Fruit fly (Drosophila melanogaster) whole organism, embryonic: ENCODE data around the gene CG18428.
A peak's percentile ranks its signal among the peaks of the same experiment; 100 is the strongest.

Experiments
- Awh ChIP-seq: fragments of 200-800 bp; sonication (Bioruptor generic); IDR thresholded peaks from 2 replicates; pipeline ENCODE4, ENCODE4 v1.3.6; 2022; ENCODE audit warnings: missing biosample characterization, missing genetic modification characterization
- B-H2 ChIP-seq: fragments of 200-800 bp; sonication (Bioruptor generic); optimal IDR thresholded peaks from 2 replicates; lab custom pipeline; 2018; ENCODE audit warnings: missing biosample characterization, mild to moderate bottlenecking, missing genetic modification characterization
- Blimp-1 ChIP-seq: fragments of 200-800 bp; sonication (Bioruptor generic); optimal IDR thresholded peaks from 3 replicates; lab custom pipeline; 2018; ENCODE audit warnings: missing biosample characterization, missing genetic modification characterization, mild to moderate bottlenecking, moderate library complexity, missing genetic modification reagents
- CG10366 ChIP-seq: fragments of 200-800 bp; sonication (Bioruptor generic); IDR thresholded peaks from 2 replicates; pipeline ENCODE4 v1.3.6; 2022; ENCODE audit warnings: missing biosample characterization, missing genetic modification characterization
- CG10565 ChIP-seq: fragments of 200-800 bp; sonication (Bioruptor generic); optimal IDR thresholded peaks from 3 replicates; lab custom pipeline; 2016; ENCODE audit warnings: missing biosample characterization, mild to moderate bottlenecking, missing genetic modification characterization
- CG11093 ChIP-seq: fragments of 200-800 bp; sonication (Bioruptor generic); IDR thresholded peaks from 3 replicates; pipeline ENCODE4 v1.3.6; 2022; ENCODE audit warnings: missing biosample characterization, missing genetic modification characterization
- CG12071 ChIP-seq: fragments of 200-800 bp; sonication (Bioruptor generic); optimal IDR thresholded peaks from 3 replicates; lab custom pipeline; 2018; ENCODE audit warnings: missing biosample characterization, mild to moderate bottlenecking, missing genetic modification characterization
- CG14014 ChIP-seq: fragments of 200-800 bp; sonication (Bioruptor generic); IDR thresholded peaks from 2 replicates; pipeline ENCODE4 v1.3.6; 2022; ENCODE audit warnings: missing biosample characterization, missing genetic modification characterization
- CG1647 ChIP-seq: fragments of 200-800 bp; sonication (Bioruptor generic); optimal IDR thresholded peaks from 3 replicates; lab custom pipeline; 2016; ENCODE audit warnings: missing biosample characterization, missing genetic modification characterization
- CG17186 ChIP-seq: fragments of 200-800 bp; sonication (Bioruptor generic); optimal IDR thresholded peaks from 3 replicates; lab custom pipeline; 2017; ENCODE audit warnings: missing biosample characterization, missing genetic modification reagents, missing genetic modification characterization
- CG17568 ChIP-seq: fragments of 200-800 bp; sonication (Bioruptor generic); optimal IDR thresholded peaks from 2 replicates; lab custom pipeline; 2018; ENCODE audit warnings: missing biosample characterization, mild to moderate bottlenecking, missing genetic modification characterization, moderate library complexity
- CG2202 ChIP-seq: fragments of 200-800 bp; sonication (Bioruptor generic); optimal IDR thresholded peaks from 2 replicates; lab custom pipeline; 2018; ENCODE audit warnings: missing biosample characterization, mild to moderate bottlenecking, missing genetic modification characterization
- CG3281 ChIP-seq: fragments of 200-800 bp; sonication (Bioruptor generic); optimal IDR thresholded peaks from 3 replicates; lab custom pipeline; 2017; ENCODE audit warnings: missing biosample characterization, mild to moderate bottlenecking, missing genetic modification characterization
- CG33557 ChIP-seq: fragments of 200-800 bp; sonication (Bioruptor generic); optimal IDR thresholded peaks from 2 replicates; lab custom pipeline; 2019; ENCODE audit warnings: missing biosample characterization, mild to moderate bottlenecking, missing genetic modification characterization, moderate library complexity
- CG4424 ChIP-seq: fragments of 200-800 bp; sonication (Bioruptor generic); optimal IDR thresholded peaks from 3 replicates; lab custom pipeline; 2016; ENCODE audit warnings: missing biosample characterization, missing genetic modification characterization
- CG6272 ChIP-seq: fragments of 200-800 bp; sonication (Bioruptor generic); IDR thresholded peaks from 2 replicates; pipeline ENCODE4 v1.3.6; 2022; ENCODE audit warnings: missing biosample characterization, missing genetic modification characterization
- CG8765 ChIP-seq: fragments of 200-800 bp; sonication (Bioruptor generic); IDR thresholded peaks from 2 replicates; pipeline ENCODE4 v1.3.6; 2022; ENCODE audit warnings: missing biosample characterization, missing genetic modification characterization
- CG9797 ChIP-seq: fragments of 200-800 bp; sonication (Bioruptor generic); optimal IDR thresholded peaks from 3 replicates; lab custom pipeline; 2018; ENCODE audit warnings: missing biosample characterization, mild to moderate bottlenecking, missing genetic modification characterization
- CTCF ChIP-seq: fragments of 200-800 bp; sonication (Bioruptor generic); optimal IDR thresholded peaks from 2 replicates; lab custom pipeline; 2017; ENCODE audit warnings: missing biosample characterization, mild to moderate bottlenecking, missing genetic modification characterization, moderate library complexity
- D19B ChIP-seq: fragments of 200-800 bp; sonication (Bioruptor generic); optimal IDR thresholded peaks from 2 replicates; lab custom pipeline; 2017; ENCODE audit warnings: missing biosample characterization, mild to moderate bottlenecking, missing genetic modification characterization
- Deaf1 ChIP-seq: fragments of 200-800 bp; optimal IDR thresholded peaks from 3 replicates; lab custom pipeline; 2019; ENCODE audit warnings: missing biosample characterization, mild to moderate bottlenecking, missing genetic modification characterization, moderate library complexity
- Hr39 ChIP-seq: fragments of >200 bp; optimal IDR thresholded peaks from 2 replicates; lab custom pipeline; 2017
- Hr78 ChIP-seq, 2 experiments: fragments of 200-800 bp in 1 of 2; fragments of >200 bp in 1 of 2; sonication (Bioruptor generic) in 1 of 2; optimal IDR thresholded peaks; 2 replicates each; lab custom pipeline; 2017 to 2019; ENCODE audit warnings: missing biosample characterization in 2 of 2, missing genetic modification characterization in 2 of 2, mild to moderate bottlenecking in 1 of 2, moderate library complexity in 1 of 2
- Hsf ChIP-seq: fragments of 200-800 bp; sonication (Bioruptor generic); optimal IDR thresholded peaks from 3 replicates; lab custom pipeline; 2016; ENCODE audit warnings: missing biosample characterization, missing genetic modification characterization
- Kr ChIP-seq: fragments of 200-800 bp; sonication (Bioruptor generic); optimal IDR thresholded peaks from 2 replicates; lab custom pipeline; 2017; ENCODE audit warnings: missing biosample characterization, mild to moderate bottlenecking, missing genetic modification characterization
- Nf-YC ChIP-seq: fragments of 200-800 bp; optimal IDR thresholded peaks from 3 replicates; lab custom pipeline; 2019; ENCODE audit warnings: missing biosample characterization, mild to moderate bottlenecking, missing genetic modification characterization, moderate library complexity
- Spps ChIP-seq: fragments of 200-800 bp; sonication (Bioruptor generic); optimal IDR thresholded peaks from 2 replicates; lab custom pipeline; 2018; ENCODE audit warnings: missing biosample characterization, mild to moderate bottlenecking, missing genetic modification characterization
- ab ChIP-seq: fragments of 200-800 bp; sonication (Bioruptor generic); optimal IDR thresholded peaks from 2 replicates; lab custom pipeline; 2016; ENCODE audit warnings: missing biosample characterization, missing genetic modification characterization
- cas ChIP-seq: fragments of 200-800 bp; sonication (Bioruptor generic); IDR thresholded peaks from 2 replicates; pipeline ENCODE4 v1.3.6; 2022; ENCODE audit warnings: missing biosample characterization, missing genetic modification characterization
- ci ChIP-seq: fragments of 200-800 bp; sonication (Bioruptor generic); IDR thresholded peaks from 3 replicates; pipeline ENCODE4 v1.3.6; 2022; ENCODE audit warnings: missing biosample characterization, missing genetic modification characterization
- crol ChIP-seq: fragments of 200-800 bp; sonication (Bioruptor generic); IDR thresholded peaks from 2 replicates; pipeline ENCODE4 v1.3.6; 2022; ENCODE audit warnings: missing biosample characterization, missing genetic modification characterization
- dmrt11E ChIP-seq: fragments of 200-800 bp; sonication (Bioruptor generic); optimal IDR thresholded peaks from 3 replicates; lab custom pipeline; 2018; ENCODE audit warnings: missing biosample characterization, mild to moderate bottlenecking, missing genetic modification characterization, moderate library complexity
- gem ChIP-seq: fragments of 200-800 bp; sonication (Bioruptor generic); optimal IDR thresholded peaks from 2 replicates; lab custom pipeline; 2019; ENCODE audit warnings: missing biosample characterization, mild to moderate bottlenecking, missing genetic modification characterization, moderate library complexity
- ham ChIP-seq: fragments of 200-800 bp; sonication (Bioruptor generic); IDR thresholded peaks from 2 replicates; pipeline ENCODE4 v1.3.6; 2022; ENCODE audit warnings: missing biosample characterization, missing genetic modification characterization
- her ChIP-seq: fragments of 200-800 bp; sonication (Bioruptor generic); optimal IDR thresholded peaks from 2 replicates; lab custom pipeline; 2016; ENCODE audit warnings: missing biosample characterization, missing genetic modification characterization
- lab ChIP-seq: fragments of 200-800 bp; sonication (Bioruptor generic); optimal IDR thresholded peaks from 3 replicates; lab custom pipeline; 2017; ENCODE audit warnings: missing biosample characterization, missing genetic modification characterization, mild to moderate bottlenecking, moderate library complexity, missing genetic modification reagents
- lov ChIP-seq, 2 experiments: fragments of 200-800 bp in 1 of 2; fragments of >200 bp in 1 of 2; sonication (Bioruptor generic) in 1 of 2; IDR thresholded peaks in 1 of 2; optimal IDR thresholded peaks in 1 of 2; 2 replicates in 1 of 2; 3 replicates in 1 of 2; pipeline versions ENCODE4 v1.3.6 to Lab custom; 2017 to 2022; ENCODE audit warnings: missing biosample characterization in 1 of 2, missing genetic modification characterization in 1 of 2
- mirr ChIP-seq: fragments of 200-800 bp; sonication (Bioruptor generic); optimal IDR thresholded peaks from 3 replicates; lab custom pipeline; 2018; ENCODE audit warnings: missing biosample characterization, mild to moderate bottlenecking, missing genetic modification characterization
- oc ChIP-seq: fragments of 200-800 bp; sonication (Bioruptor generic); optimal IDR thresholded peaks from 2 replicates; lab custom pipeline; 2018; ENCODE audit warnings: missing biosample characterization, mild to moderate bottlenecking, missing genetic modification characterization, moderate library complexity
- pan ChIP-seq, 4 experiments: fragments of >200 bp in 3 of 4; fragments of 200-800 bp in 1 of 4; sonication (Bioruptor generic) in 1 of 4; optimal IDR thresholded peaks in 3 of 4; IDR thresholded peaks in 1 of 4; 2 replicates each; pipeline versions ENCODE4 v1.3.6 to Lab custom; 2017 to 2022; ENCODE audit warnings: missing biosample characterization in 2 of 4, missing genetic modification characterization in 2 of 4, mixed read lengths in 1 of 4
- ro ChIP-seq: fragments of 200-800 bp; sonication (Bioruptor generic); IDR thresholded peaks from 2 replicates; pipeline ENCODE4 v1.3.6; 2022; ENCODE audit warnings: missing biosample characterization, missing genetic modification characterization
- salm ChIP-seq: fragments of 200-800 bp; sonication (Bioruptor generic); optimal IDR thresholded peaks from 2 replicates; lab custom pipeline; 2018; ENCODE audit warnings: missing biosample characterization, mild to moderate bottlenecking, missing genetic modification characterization
- sc ChIP-seq, 3 experiments: fragments of >200 bp in 2 of 3; fragments of 200-800 bp in 1 of 3; sonication (Bioruptor generic) in 1 of 3; optimal IDR thresholded peaks; 2 replicates in 2 of 3; 3 replicates in 1 of 3; lab custom pipeline; 2017; ENCODE audit warnings: mild to moderate bottlenecking in 1 of 3, missing biosample characterization in 1 of 3, missing genetic modification characterization in 1 of 3, missing genetic modification reagents in 1 of 3
- sens ChIP-seq: fragments of 200-800 bp; sonication (Bioruptor generic); peaks from one replicate; lab custom pipeline; 2016; ENCODE audit warnings: missing biosample characterization, missing genetic modification characterization
- sr ChIP-seq: fragments of 200-800 bp; sonication (Bioruptor generic); IDR thresholded peaks from 3 replicates; pipeline ENCODE4 v1.3.6; 2022; ENCODE audit warnings: missing biosample characterization, missing genetic modification characterization
- stwl ChIP-seq: fragments of 200-800 bp; sonication (Bioruptor generic); optimal IDR thresholded peaks from 3 replicates; lab custom pipeline; 2018; ENCODE audit warnings: missing biosample characterization, mild to moderate bottlenecking, missing genetic modification characterization, moderate library complexity
- sug ChIP-seq: fragments of 200-800 bp; optimal IDR thresholded peaks from 2 replicates; lab custom pipeline; 2019; ENCODE audit warnings: missing biosample characterization, mild to moderate bottlenecking, missing genetic modification characterization, moderate library complexity
- tio ChIP-seq: fragments of 200-800 bp; sonication (Bioruptor generic); optimal IDR thresholded peaks from 2 replicates; lab custom pipeline; 2017; ENCODE audit warnings: missing biosample characterization, missing genetic modification characterization, inconsistent platforms

Gene CG18428

DNA sequence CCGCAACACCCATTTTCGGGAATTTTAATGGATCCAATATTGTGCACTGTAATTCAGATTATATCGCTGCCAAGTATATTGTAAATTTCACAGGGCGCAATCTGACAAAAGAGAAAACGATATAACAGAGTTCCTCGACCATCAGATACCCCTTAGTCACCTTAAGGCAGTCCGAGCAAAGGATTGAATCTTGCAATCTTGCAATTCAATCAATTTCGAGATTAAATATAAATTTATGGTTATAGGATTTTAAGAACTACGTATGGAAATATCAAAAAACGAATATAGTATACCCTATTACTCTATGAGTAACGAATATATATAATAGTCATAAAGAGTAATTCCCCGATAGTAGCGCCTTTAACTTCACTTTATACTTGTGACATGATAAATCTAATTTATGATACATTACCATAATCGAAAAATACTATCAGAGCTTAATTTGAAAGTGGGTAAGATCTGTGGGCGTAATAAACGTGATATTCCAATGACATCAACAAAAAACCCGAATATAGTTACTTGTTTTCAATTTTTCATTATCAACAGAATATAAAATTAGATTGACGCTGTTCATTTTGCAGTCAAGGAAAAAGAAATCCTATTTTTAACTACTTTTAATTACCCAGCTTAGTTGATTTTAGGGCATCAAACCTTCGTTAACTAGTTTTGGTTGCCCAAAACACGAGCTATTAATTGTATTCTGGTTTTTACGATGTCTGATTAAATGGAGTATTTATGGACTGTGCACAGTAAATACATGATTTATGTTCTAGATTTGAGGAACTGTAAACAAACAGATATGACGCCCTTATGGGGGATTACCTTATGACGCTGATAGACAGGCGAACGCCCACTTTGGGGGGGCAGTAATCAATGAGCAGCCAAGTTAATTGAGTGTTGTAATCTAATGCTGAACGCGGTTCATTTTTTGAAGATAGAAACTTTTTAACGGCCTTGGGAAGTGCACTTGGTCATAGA is 29.6 kb downstream of the CG18428 start (continued):
- TF ChIP-seq oc (tag; lab: Kevin White, UChicago) (no peak), ham (GFP tag; lab: Robert Waterston, UW) (no peak), CG10565 (GFP tag; lab: Kevin White, UChicago) (no peak), CG1647 (GFP tag; lab: Kevin White, UChicago) (no peak), CG14014 (GFP tag; lab: Robert Waterston, UW) (no peak), Deaf1 (tag; lab: Kevin White, UChicago) (no peak), lab (GFP tag; lab: Kevin White, UChicago) (peak; percentile 52), D19B (GFP tag; lab: Kevin White, UChicago) (peak; percentile 71), her (GFP tag; lab: Kevin White, UChicago) (no peak), sc (optimal IDR thresholded peaks at IDR 0.05; lab: Kevin White, UChicago) (no peak), sc (GFP tag; optimal IDR thresholded peaks at IDR 0.05; lab: Kevin White, UChicago) (no peak), CG11093 (GFP tag; lab: Robert Waterston, UW) (no peak), CG10366 (GFP tag; lab: Robert Waterston, UW) (no peak), ci (GFP tag; lab: Robert Waterston, UW) (no peak), Spps (tag; lab: Kevin White, UChicago) (no peak), crol (no peak), lov (optimal IDR thresholded peaks at IDR 0.05; lab: Kevin White, UChicago) (no peak), lov (GFP tag; IDR thresholded peaks at IDR 0.05; lab: Robert Waterston, UW) (no peak), Nf-YC (no peak), CG3281 (no peak), ab (GFP tag; lab: Kevin White, UChicago) (no peak), CG8765 (GFP tag; lab: Robert Waterston, UW) (no peak), CG6272 (GFP tag; lab: Robert Waterston, UW) (no peak), Hr39 (lab: Kevin White, UChicago) (no peak), pan (optimal IDR thresholded peaks at IDR 0.05; lab: Kevin White, UChicago) (no peak), pan (GFP tag; optimal IDR thresholded peaks at IDR 0.05 in 1 of 2, IDR thresholded peaks at IDR 0.05 in 1 of 2) (no peak), tio (GFP tag; lab: Kevin White, UChicago) (no peak), Blimp-1 (GFP tag; lab: Kevin White, UChicago) (no peak), dmrt11E (no peak), CG4424 (no peak), CG12071 (peak; percentile 25), gem (tag; lab: Kevin White, UChicago) (peak; percentile 1), B-H2 (GFP tag; lab: Kevin White, UChicago) (peak; percentile 3), ro (GFP tag; lab: Robert Waterston, UW) (no peak), Awh (no peak), sens (GFP tag; lab: Kevin White, UChicago) (peak; percentile 58), CTCF (GFP tag; lab: Kevin White, UChicago) (no peak), Hr78 (GFP tag; optimal IDR thresholded peaks at IDR 0.05; lab: Kevin White, UChicago) (no peak), sug (peak; percentile 96), Kr (GFP tag; lab: Kevin White, UChicago) (no peak), Hsf (GFP tag; lab: Kevin White, UChicago) (no peak), sr (GFP tag; lab: Robert Waterston, UW) (no peak), CG2202 (tag; lab: Kevin White, UChicago) (no peak), mirr (GFP tag; lab: Kevin White, UChicago) (peak; percentile 72), cas (no peak), CG9797 (GFP tag; lab: Kevin White, UChicago) (no peak), CG17568 (peak; percentile 41), CG33557 (no peak), CG17186 (GFP tag; lab: Kevin White, UChicago) (no peak), stwl (tag; lab: Kevin White, UChicago) (no peak), salm (tag; lab: Kevin White, UChicago) (peak; percentile 52)
